Fruit fly (Drosophila melanogaster) S2 (cell line): Measurements from ENCODE around the gene sd.

ENCODE experiments used
- CG8478 ChIP-seq: fragments of >200 bp; optimal IDR thresholded peaks from 2 replicates; lab custom pipeline; 2018
- CTCF ChIP-seq, 2 experiments: fragments of >200 bp; optimal IDR thresholded peaks; 2 replicates each; lab custom pipeline; 2018

The sd gene

DNA sequence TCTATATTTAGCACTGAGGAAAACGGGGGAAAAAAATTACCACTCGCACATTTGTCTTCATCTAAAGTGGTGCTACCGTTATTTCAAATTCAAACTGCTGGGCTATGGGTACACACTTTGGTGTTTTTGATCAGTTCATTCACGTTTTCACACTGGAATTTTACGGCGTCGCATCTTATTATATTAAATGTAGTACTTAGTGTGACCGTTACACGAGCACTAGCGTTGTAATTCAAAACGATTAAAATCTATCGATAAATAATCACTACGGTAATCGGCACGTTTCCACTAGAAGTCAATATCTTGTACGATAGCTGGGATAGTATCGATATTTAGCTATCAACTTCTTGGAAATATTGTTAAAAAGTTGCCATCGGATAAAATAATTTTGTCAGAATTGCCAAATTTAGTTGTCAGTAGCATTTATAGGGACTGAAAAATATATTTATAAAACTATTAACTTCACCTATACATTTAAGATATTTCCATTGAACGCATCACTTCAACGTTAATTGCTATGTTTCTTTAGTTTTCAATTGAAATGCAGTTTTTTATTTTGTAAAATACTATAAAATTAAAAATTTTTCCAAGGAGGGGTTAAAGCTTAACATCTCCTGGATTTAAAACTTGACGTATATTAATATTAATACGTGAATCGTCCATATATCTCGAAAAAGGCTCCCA is 53.6 kb downstream of the sd start, which contains the start of the genes CG46440 and Myb:
Gene CG46440, minus strand, starts transcription at position 223 of the 684 bp plus-strand sequence.
Gene Myb, minus strand, starts transcription at position 223 of the 684 bp plus-strand sequence.
- no peak for TF ChIP-seq CG8478
- TF ChIP-seq CTCF (optimal IDR thresholded peaks at IDR 0.05; lab: Kevin White, UChicago) = peak; percentile 3 to 25

DNA sequence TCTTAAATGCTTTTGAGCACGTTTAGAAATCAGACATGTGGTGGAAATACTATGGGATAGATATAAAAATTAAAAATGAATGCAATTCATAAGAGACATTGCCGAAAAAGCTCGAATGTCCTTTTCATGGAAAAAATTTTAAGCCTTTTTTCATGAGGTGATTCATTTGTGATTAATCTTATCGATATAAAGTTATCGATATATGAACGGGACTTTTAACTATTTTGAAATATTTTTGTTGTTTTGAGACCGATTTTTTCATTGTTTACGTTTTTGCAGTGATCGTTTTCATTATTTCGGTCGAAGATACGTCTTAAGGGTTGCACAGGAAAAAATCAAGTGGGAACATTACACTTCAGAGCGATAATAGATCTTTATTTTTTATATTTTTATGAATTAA is 55.2 kb downstream of the sd start, which contains the start of gene AlkB:
Gene AlkB, minus strand, starts transcription at position 101 of the 400 bp plus-strand sequence.
- TF ChIP-seq CG8478 = no peak
- no peak for TF ChIP-seq CTCF (optimal IDR thresholded peaks at IDR 0.05; lab: Kevin White, UChicago)

DNA sequence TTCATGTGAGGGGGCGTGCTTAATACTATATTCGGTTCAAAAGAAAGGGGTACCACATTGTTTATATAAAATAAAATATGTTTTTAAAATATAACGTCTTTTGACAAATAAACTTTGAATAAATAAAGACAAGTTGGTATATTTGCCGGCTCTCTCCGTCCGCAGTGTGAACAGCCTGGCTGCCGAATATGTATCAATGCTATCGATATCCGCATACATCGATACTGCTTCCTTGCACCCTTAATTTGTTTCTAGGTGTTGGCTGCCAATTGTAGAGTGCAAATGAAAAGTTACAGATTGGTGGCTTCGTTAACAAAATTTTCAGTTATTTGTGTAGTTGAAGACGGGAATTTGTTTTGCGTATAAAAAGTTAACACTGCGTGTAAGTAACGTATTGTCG is 55.7 kb downstream of the sd start, which contains the start of gene Gbeta13F:
Gene Gbeta13F, plus strand, starts transcription at position 247 of the 400 bp plus-strand sequence.
- no peak for TF ChIP-seq CG8478
- no peak for TF ChIP-seq CTCF (optimal IDR thresholded peaks at IDR 0.05; lab: Kevin White, UChicago)

DNA sequence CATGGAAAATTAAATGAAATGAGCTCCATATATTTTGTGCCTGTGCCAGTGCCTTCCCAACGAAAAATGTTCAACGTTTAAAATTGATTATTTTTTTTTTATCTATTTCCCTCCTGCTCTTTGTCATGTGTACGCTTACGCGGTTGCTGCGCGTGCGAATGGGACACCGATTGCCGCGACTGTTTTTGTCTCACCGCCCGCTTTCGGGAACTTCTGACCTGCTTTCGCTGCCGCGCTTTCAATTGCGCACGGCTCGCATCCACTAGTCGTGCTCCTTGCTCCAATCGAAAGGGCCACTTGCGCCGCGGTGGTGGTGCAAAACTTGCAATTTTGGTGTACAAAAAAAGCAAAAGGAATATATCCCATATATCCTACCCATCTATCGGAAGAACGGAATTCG is 56.3 kb downstream of the sd start:
- TF ChIP-seq CG8478 = no peak
- peak in 1 of 2 experiments; percentile 23 for TF ChIP-seq CTCF (optimal IDR thresholded peaks at IDR 0.05; lab: Kevin White, UChicago)

DNA sequence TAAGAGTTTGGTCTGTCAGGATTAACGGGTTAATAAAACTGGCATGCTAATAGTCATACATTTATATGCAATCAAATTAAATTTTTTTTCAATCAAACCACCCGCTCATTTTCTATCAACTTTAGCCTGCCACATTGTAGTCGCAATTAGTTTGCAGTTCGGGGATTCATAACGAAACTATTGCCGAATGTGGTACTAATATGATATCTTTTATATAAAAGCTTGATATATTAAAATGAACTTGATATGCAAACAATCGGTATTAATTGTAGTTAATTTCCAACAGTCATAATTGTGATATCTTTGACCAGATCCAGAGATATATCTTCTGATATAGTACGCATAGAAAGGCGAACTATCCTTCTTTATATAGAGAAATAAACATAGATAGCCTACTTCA is 61.9 kb downstream of the sd start:
- TF ChIP-seq CTCF (optimal IDR thresholded peaks at IDR 0.05; lab: Kevin White, UChicago) = no peak
- TF ChIP-seq CG8478 = no peak

DNA sequence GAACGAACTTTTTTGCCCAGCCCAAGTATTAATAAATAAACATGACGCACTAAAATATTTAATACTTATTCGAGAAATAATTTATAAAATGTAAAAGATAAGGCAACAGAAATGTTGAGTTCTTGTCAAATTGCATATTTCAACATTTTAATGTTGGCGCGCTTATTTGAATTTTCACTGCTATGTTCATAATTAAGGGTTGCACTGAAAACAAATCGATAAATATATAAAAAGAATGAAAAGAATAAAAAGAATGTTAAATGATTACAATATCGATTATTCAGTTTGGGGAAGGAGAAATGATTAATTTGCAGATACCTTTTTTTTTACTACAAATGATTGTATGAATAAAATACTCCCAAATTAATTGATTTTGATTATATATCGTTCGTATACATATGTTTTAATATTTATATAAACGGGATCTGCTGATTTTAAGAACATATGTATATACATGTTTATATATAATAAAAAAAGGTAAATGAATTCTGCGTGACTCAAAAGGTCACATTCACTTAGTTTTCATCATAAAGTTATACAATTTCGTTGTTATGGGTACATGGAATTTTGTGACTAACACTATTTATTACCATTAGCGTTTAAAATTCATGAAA is 62.7 kb downstream of the sd start:
- TF ChIP-seq CTCF (optimal IDR thresholded peaks at IDR 0.05; lab: Kevin White, UChicago) (no peak), CG8478 (no peak)

DNA sequence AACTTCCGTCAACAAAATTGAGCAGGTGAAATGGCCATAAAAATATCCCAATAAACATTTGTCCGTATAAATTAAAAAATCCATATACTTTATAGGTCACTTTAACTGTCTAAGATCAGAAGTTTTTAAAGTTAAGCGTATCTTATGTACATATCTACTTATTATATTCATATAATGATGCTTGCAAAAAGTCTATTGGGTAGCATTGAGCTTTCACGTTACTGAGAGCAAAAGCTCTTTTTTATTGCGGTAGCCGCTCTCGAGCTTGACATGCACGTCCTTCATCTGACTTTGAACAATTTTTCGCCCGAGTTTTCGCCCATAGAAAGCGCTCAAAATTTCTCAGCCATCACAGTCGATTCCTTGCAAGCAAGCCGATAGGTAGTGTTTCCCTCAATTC is 63.7 kb downstream of the sd start, which contains the start of gene Gapdh2:
Gene Gapdh2, plus strand, starts transcription at position 283 of the 400 bp plus-strand sequence.
- no peak for TF ChIP-seq CTCF (optimal IDR thresholded peaks at IDR 0.05; lab: Kevin White, UChicago)
- no peak for TF ChIP-seq CG8478

DNA sequence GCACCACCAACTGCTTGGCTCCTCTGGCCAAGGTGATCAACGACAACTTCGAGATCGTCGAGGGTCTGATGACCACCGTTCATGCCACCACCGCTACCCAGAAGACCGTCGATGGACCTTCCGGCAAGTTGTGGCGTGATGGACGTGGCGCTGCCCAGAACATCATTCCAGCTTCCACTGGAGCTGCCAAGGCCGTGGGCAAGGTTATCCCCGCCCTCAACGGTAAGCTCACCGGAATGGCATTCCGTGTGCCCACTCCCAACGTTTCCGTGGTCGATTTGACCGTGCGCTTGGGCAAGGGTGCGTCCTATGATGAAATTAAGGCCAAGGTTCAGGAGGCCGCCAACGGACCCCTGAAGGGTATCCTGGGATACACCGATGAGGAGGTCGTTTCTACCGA is 64.6 kb downstream of the sd start:
- TF ChIP-seq CG8478 (no peak), CTCF (optimal IDR thresholded peaks at IDR 0.05; lab: Kevin White, UChicago) (no peak)

DNA sequence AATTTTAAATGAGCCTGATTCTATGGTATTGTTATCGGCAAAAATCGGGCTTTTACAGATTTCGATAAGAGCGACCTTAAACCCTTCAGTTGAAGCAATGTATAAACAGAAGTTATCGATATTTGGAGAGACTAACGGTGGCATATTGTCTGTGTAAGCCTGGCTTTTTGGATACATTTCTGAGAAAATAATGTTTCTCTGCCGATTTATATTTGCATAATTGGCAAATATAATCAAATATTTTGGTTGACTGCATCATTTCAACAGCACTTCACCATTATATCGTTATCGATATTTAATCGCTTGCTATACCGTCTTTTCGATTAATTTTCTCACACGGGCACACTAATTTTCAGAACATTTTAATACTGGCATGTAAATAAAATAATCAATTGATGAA is 65.7 kb downstream of the sd start, which contains the start of gene CG16952:
Gene CG16952, plus strand, starts transcription at position 341 of the 400 bp plus-strand sequence.
- no peak for TF ChIP-seq CG8478
- TF ChIP-seq CTCF (optimal IDR thresholded peaks at IDR 0.05; lab: Kevin White, UChicago) = no peak

DNA sequence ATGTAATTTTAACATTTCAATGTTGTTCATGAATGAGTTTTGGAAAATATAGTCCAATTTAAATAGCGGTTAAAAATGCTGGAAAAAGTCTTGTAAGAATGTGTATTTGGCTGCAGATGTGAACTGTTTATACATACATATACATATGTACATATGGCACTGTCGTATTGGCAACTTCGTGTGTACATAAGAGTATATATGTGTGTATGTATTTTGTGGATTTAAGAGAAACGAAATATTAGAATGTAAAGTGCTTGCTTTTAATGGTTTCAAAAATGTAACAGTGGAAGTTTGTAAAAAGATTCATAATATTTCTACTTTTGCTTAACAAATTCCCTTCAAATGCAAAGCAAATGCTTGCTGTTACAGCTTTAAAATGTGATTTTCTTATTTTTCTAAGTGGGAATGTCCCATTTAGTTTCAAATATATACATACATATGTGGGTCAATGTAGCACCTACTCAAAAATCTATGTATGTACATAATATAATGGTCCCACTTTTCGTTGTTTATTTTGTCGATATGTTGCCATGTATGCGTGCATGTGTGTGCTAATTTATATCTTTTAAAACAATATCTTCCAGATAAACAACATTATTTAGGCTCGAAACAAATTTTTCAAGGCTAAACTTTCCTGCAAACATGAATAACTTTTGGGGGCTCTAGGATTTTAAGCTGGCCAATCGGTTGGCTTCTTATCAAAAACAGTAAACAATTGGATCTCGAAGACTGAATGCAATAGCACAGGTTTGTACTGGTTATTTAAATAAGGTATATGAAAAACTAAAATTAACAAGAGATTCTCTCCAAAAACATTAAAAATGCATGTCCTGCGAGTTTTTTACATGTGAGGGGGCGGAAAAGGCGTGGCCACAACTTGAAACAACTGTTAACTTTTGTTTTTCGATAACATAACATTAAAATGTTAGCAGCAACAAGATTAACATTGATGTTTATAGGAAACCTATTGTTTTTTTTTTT is 66.9 kb downstream of the sd start:
- TF ChIP-seq CTCF (optimal IDR thresholded peaks at IDR 0.05; lab: Kevin White, UChicago) (no peak), CG8478 (no peak)

DNA sequence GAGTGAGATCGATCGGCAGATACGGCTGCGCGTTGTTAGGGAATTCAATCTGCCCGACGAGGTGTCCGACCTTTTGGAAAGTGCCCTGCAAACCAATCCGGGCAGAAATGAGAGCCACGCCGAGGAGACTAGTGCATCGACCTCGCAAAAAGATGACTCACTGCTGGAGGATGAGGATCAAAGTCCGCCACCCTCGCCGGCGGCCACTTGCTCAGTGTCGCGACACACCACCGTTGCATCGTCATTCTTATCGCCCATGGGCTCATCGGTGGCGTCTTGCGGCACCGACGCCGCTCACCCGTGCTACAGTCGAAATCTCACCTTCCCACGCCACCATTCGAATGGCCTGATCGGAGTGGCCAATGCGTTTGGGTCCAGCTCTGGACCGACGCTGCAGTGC is 70.3 kb downstream of the sd start:
- no peak for TF ChIP-seq CTCF (optimal IDR thresholded peaks at IDR 0.05; lab: Kevin White, UChicago)
- no peak for TF ChIP-seq CG8478

DNA sequence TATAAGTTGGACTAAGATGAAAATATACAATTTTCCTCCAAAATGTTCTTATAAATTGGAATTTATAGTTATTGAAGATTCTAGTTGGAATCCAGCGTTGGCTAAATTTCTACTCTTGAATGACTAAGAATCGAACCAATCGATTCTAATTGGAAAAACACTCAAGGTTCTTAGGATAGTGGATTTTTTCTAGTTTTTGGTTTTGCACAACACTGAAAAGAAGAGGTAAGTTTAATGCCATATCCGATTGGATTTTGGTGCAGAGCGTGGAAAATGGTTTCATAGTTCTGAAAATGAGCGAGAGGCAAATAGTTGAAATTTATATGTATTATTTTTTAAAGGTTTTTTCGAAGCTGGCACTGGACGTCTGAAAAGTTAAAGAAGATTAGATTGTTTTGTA is 71.4 kb downstream of the sd start:
- no peak for TF ChIP-seq CTCF (optimal IDR thresholded peaks at IDR 0.05; lab: Kevin White, UChicago)
